Fruit fly (Drosophila melanogaster): ENCODE measurements around the gene Cyp6d5.

Cyp6d5 gene

DNA sequence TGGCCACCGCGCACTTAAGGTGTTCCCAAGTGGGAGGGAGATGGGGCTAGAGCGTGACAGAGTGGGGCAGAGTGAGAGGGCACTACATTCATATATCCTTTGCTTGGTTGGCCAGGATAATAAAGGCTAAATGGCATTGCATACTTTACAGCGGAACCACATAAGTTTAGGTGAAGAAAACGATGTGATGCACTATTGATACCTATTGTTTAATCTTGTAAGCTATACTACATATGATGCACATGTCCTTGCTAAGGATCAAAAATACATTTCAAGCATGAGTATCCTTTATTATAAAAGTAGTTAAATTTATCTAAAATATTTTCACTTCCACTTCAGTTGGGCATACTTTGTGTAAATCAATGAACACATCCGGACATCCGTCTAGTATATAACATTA, 12.0 kb downstream of the Cyp6d5 start (continued):
- TF ChIP-seq CG10209 (GFP tag; optimal IDR thresholded peaks at IDR 0.05) (peak; percentile 13), Mrtf (GFP tag; IDR thresholded peaks at IDR 0.05) (peak; percentile 48; the same call in 1 of the 3 replicates), CG2120 (GFP tag; optimal IDR thresholded peaks at IDR 0.05) (peak; percentile 28), B-H2 (GFP tag; optimal IDR thresholded peaks at IDR 0.05) (no peak), CG6813 (GFP tag; optimal IDR thresholded peaks at IDR 0.05) (no peak), oc (tag; optimal IDR thresholded peaks at IDR 0.05) (no peak), CG12104 (GFP tag; optimal IDR thresholded peaks at IDR 0.05) (no peak), grau (tag; optimal IDR thresholded peaks at IDR 0.05) (peak; percentile 52), zen (tag; optimal IDR thresholded peaks at IDR 0.05) (peak; percentile 15), CG13624 (GFP tag; optimal IDR thresholded peaks at IDR 0.05) (no peak), CG9932 (GFP tag; IDR thresholded peaks at IDR 0.05) (0 out of 2 replicates have a peak, but pooled peaks have one; percentile 30), Xrp1 (GFP tag; IDR thresholded peaks at IDR 0.05) (peak; percentile 51; the same call in 1 of the 2 replicates), Lim3 (GFP tag; IDR thresholded peaks at IDR 0.05) (no peak), dpn (GFP tag; optimal IDR thresholded peaks at IDR 0.05) (peak in 1 of 2 experiments; percentile 1), nmo (GFP tag; optimal IDR thresholded peaks at IDR 0.05) (peak; percentile 34), Pdp1 (GFP tag; optimal IDR thresholded peaks at IDR 0.05) (peak in 1 of 2 experiments; percentile 9), CG32532 (GFP tag; IDR thresholded peaks at IDR 0.05) (peak; percentile 49), CG2712 (tag; optimal IDR thresholded peaks at IDR 0.05) (peak; percentile 2), CG1603 (tag; optimal IDR thresholded peaks at IDR 0.05) (peak; percentile 49), lilli (GFP tag; optimal IDR thresholded peaks at IDR 0.05) (peak; percentile 20), CG8290 (GFP tag; optimal IDR thresholded peaks at IDR 0.05) (no peak), CG8290 (tag; optimal IDR thresholded peaks at IDR 0.05) (peak in 1 of 2 experiments; percentile 59), Xbp1 (GFP tag; optimal IDR thresholded peaks at IDR 0.05) (peak; percentile 45), CG16813 (GFP tag; IDR thresholded peaks at IDR 0.05; ENCODE audit: partially characterized antibody) (no peak), CG8924 (tag; optimal IDR thresholded peaks at IDR 0.05) (peak; percentile 19), Abd-B (GFP tag; optimal IDR thresholded peaks at IDR 0.05) (peak; percentile 30), slbo (GFP tag; IDR thresholded peaks at IDR 0.05) (peak; percentile 60), unpg (GFP tag; optimal IDR thresholded peaks at IDR 0.05) (peak; percentile 35), CG2199 (GFP tag; IDR thresholded peaks at IDR 0.05) (0 out of 3 replicates have a peak, but pooled peaks have one; percentile 53), CG7839 (tag; optimal IDR thresholded peaks at IDR 0.05) (peak; percentile 15), CG6272 (GFP tag; IDR thresholded peaks at IDR 0.05) (no peak), D19B (GFP tag; optimal IDR thresholded peaks at IDR 0.05) (peak; percentile 63), CG1602 (GFP tag; optimal IDR thresholded peaks at IDR 0.05) (peak; percentile 24)

DNA sequence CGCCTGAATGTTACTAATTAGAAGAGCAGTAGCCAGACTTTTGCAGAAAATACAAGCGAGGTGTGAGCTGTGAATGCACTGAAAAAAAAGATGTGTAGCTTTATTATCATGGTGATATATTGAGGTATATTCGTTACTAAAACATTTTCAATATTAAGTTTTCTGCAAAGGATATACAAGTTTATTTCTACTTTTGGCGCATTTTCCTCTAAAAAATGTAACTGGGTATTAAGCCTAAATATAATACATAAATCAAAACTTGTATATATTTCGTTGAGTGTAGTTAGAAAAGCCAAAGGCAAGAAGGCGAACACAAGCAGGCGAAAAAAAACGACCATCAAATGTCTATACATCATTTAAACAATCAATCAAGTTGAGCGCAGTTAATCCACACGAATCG, 12.6 kb downstream of the Cyp6d5 start:
- no peak for TF ChIP-seq ERR (GFP tag; optimal IDR thresholded peaks at IDR 0.05)
- no peak for TF ChIP-seq CG3847 (GFP tag; IDR thresholded peaks at IDR 0.05)
- no peak for TF ChIP-seq CG3838 (GFP tag; optimal IDR thresholded peaks at IDR 0.05)
- TF ChIP-seq CG10462 (GFP tag; optimal IDR thresholded peaks at IDR 0.05): no peak
- TF ChIP-seq Sin3A (optimal IDR thresholded peaks at IDR 0.05): no peak
- no peak for TF ChIP-seq danr (GFP tag; IDR thresholded peaks at IDR 0.05)
- TF ChIP-seq CG31365 (tag; optimal IDR thresholded peaks at IDR 0.05): no peak
- TF ChIP-seq CG2712 (tag; optimal IDR thresholded peaks at IDR 0.05): no peak
- peak; percentile 38 for TF ChIP-seq Sox102F (GFP tag; optimal IDR thresholded peaks at IDR 0.05)
- no peak for TF ChIP-seq CkIIα-i1 (GFP tag; IDR thresholded peaks at IDR 0.05)
- TF ChIP-seq CG3726 (GFP tag; IDR thresholded peaks at IDR 0.05): no peak
- peak; percentile 28 for TF ChIP-seq gro (GFP tag; optimal IDR thresholded peaks at IDR 0.05)
- TF ChIP-seq ato (GFP tag; IDR thresholded peaks at IDR 0.05; ENCODE audit: partially characterized antibody): no peak
- TF ChIP-seq CG10267 (tag; optimal IDR thresholded peaks at IDR 0.05): peak; percentile 6
- TF ChIP-seq CG17361 (GFP tag; IDR thresholded peaks at IDR 0.05): no peak
- TF ChIP-seq NfI (GFP tag; optimal IDR thresholded peaks at IDR 0.05): no peak
- TF ChIP-seq hkb (optimal IDR thresholded peaks at IDR 0.05): no peak
- peak; percentile 44; the same call in 1 of the 2 replicates for TF ChIP-seq hkb (GFP tag; IDR thresholded peaks at IDR 0.05)
- no peak for TF ChIP-seq caup (GFP tag; optimal IDR thresholded peaks at IDR 0.05; ENCODE audit: severe bottlenecking)
- TF ChIP-seq CG4820 (GFP tag; optimal IDR thresholded peaks at IDR 0.05): peak; percentile 9
- TF ChIP-seq MESR4 (GFP tag; optimal IDR thresholded peaks at IDR 0.05): no peak

Data from whole organism, embryonic.